Worm (Caenorhabditis elegans): ENCODE data around the gene nas-11.

- TF ChIP-seq ZK546.5 (tag; optimal IDR thresholded peaks at IDR 0.05) (no peak), ceh-82 (tag; optimal IDR thresholded peaks at IDR 0.05) (no peak)
These were observed 48.4 kb downstream of the nas-11 start, which contains the start of gene abts-4 for ce11 chrX:6761688-6762185.

Data from whole organism, L2 larva.